Fruit fly (Drosophila melanogaster): ENCODE measurements around the gene CoRest.

DNA sequence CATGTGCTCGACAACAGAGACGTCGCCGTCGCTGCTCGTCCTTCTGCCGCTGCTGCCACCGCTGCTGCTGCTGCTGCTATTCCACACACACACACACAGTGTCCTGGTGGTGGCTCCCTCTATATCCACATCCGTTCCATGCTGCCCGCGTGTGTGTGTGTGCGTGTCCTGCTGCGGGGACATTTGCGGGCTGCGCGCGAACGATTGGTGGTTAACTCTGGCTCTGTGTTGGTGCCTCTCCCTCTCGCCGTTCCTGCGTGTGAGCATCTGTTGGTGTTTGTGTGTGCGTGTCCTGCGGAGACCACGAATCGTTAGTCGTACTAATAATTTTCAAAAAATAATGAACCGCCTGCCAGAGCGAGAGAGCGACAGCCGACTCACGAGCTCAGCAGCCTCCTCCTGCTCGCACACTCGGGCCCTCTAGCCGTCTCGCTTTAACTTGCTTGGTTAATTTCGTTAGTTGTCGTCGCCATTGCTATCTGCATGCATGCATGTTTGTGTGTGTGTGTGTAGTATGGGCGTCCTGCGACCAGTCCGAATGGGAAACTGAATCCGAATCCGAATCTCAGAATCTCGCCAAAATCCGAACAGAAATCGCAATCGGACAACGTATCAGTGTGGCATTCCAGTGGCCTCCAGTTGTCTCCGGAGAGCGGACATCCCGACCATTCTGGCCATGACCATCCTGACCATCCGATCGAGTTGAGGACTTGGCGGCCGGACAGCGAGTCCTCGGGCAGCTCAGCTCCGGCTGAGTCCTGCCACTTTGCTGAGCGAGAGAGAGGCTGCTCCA, 24.3 kb downstream of the CoRest start:
- TF ChIP-seq CG8478 (optimal IDR thresholded peaks at IDR 0.05) (no peak), CTCF (optimal IDR thresholded peaks at IDR 0.05) (peak; percentile 64 to 80)
